Worm (Caenorhabditis elegans) whole organism, L4 larva: ENCODE data around the gene ldp-1.

Experiments used
- F10B5.3 ChIP-seq: sonication (generic microtip); optimal IDR thresholded peaks from 2 replicates; lab custom pipeline; 2016; ENCODE audit warnings: mild to moderate bottlenecking, missing genetic modification characterization, missing compliant biosample characterization
- F49E8.2 ChIP-seq: sonication (generic microtip); optimal IDR thresholded peaks from 2 replicates; lab custom pipeline; 2016; ENCODE audit warnings: missing compliant biosample characterization, mild to moderate bottlenecking, missing genetic modification characterization, borderline replicate concordance
- R02D3.7 ChIP-seq: fragments of 150-350 bp; sonication (generic microtip); optimal IDR thresholded peaks from 3 replicates; lab custom pipeline; 2014; ENCODE audit warnings: missing biosample characterization, missing genetic modification characterization
- Y5F2A.4 ChIP-seq: fragments of 200-800 bp; sonication (Bioruptor generic); optimal IDR thresholded peaks from 2 replicates; lab custom pipeline; 2018; ENCODE audit warnings: mild to moderate bottlenecking, missing genetic modification characterization, missing compliant biosample characterization
- ZK546.5 ChIP-seq, 2 experiments: sonication (generic microtip); optimal IDR thresholded peaks; 2 replicates each; lab custom pipeline; 2017; ENCODE audit warnings: missing biosample characterization in 2 of 2, missing genetic modification characterization in 2 of 2
- ceh-20 ChIP-seq: fragments of 200-800 bp; sonication (Bioruptor generic); IDR thresholded peaks from 2 replicates; pipeline ENCODE4 v1.3.6; 2022; ENCODE audit warnings: missing genetic modification reagents, missing genetic modification characterization, missing compliant biosample characterization
- ceh-28 ChIP-seq: fragments of 150-350 bp; optimal IDR thresholded peaks from 2 replicates; lab custom pipeline; 2014; ENCODE audit warnings: missing biosample characterization, missing genetic modification reagents, missing genetic modification characterization
- ceh-32 ChIP-seq: sonication (generic microtip); optimal IDR thresholded peaks from 2 replicates; lab custom pipeline; 2016; ENCODE audit warnings: mild to moderate bottlenecking, missing genetic modification characterization, missing compliant biosample characterization; ENCODE audit not compliant: poor library complexity
- daf-16 ChIP-seq, 3 experiments: sonication (generic microtip); optimal IDR thresholded peaks; 2 replicates each; lab custom pipeline; 2016 to 2017; ENCODE audit warnings: missing genetic modification characterization in 3 of 3, missing genetic modification reagents in 3 of 3, mild to moderate bottlenecking in 2 of 3, missing compliant biosample characterization in 2 of 3, missing biosample characterization in 1 of 3, moderate library complexity in 1 of 3
- daf-8 ChIP-seq: fragments of 200-800 bp; sonication (Bioruptor generic); IDR thresholded peaks from 2 replicates; pipeline ENCODE4 v1.3.6; 2022; ENCODE audit warnings: missing genetic modification characterization, missing compliant biosample characterization
- dmd-6 ChIP-seq: fragments of 200-800 bp; sonication (Bioruptor generic); IDR thresholded peaks from 2 replicates; pipeline ENCODE4 v1.3.6; 2022; ENCODE audit warnings: missing genetic modification reagents, missing genetic modification characterization, missing compliant biosample characterization
- dmd-8 ChIP-seq: fragments of 200-800 bp; sonication (Bioruptor generic); IDR thresholded peaks from 2 replicates; pipeline ENCODE4 v1.3.6; 2022; ENCODE audit warnings: missing genetic modification characterization, missing compliant biosample characterization
- dpl-1 ChIP-seq: fragments of 150-350 bp; optimal IDR thresholded peaks from 2 replicates; lab custom pipeline; 2014; ENCODE audit warnings: missing biosample characterization, missing genetic modification reagents, missing genetic modification characterization
- dve-1 ChIP-seq: sonication (generic microtip); optimal IDR thresholded peaks from 2 replicates; lab custom pipeline; 2017; ENCODE audit warnings: antibody characterized with exemption, mild to moderate bottlenecking, missing genetic modification characterization, missing compliant biosample characterization; ENCODE audit not compliant: insufficient read depth
- fkh-10 ChIP-seq: fragments of 150-350 bp; optimal IDR thresholded peaks from 2 replicates; lab custom pipeline; 2014; ENCODE audit warnings: missing biosample characterization, missing genetic modification reagents, missing genetic modification characterization
- fos-1 ChIP-seq: fragments of 150-350 bp; optimal IDR thresholded peaks from 2 replicates; lab custom pipeline; 2014; ENCODE audit warnings: missing biosample characterization, missing genetic modification characterization
- gei-8 ChIP-seq: fragments of 200-800 bp; sonication (Bioruptor generic); optimal IDR thresholded peaks from 2 replicates; lab custom pipeline; 2018; ENCODE audit warnings: mild to moderate bottlenecking, missing genetic modification characterization, missing compliant biosample characterization
- hlh-11 ChIP-seq: fragments of 200-800 bp; sonication (Bioruptor generic); optimal IDR thresholded peaks from 2 replicates; lab custom pipeline; 2018; ENCODE audit warnings: mild to moderate bottlenecking, missing genetic modification characterization, missing compliant biosample characterization
- hlh-30 ChIP-seq: sonication (generic microtip); optimal IDR thresholded peaks from 2 replicates; lab custom pipeline; 2017; ENCODE audit warnings: antibody characterized with exemption, mild to moderate bottlenecking, missing genetic modification characterization, missing compliant biosample characterization; ENCODE audit not compliant: insufficient read depth
- lin-1 ChIP-seq: fragments of 200-800 bp; sonication (Bioruptor generic); IDR thresholded peaks from 2 replicates; pipeline ENCODE4 v1.3.6; 2022; ENCODE audit warnings: missing genetic modification reagents, missing genetic modification characterization, missing compliant biosample characterization
- lin-38 ChIP-seq: fragments of 200-800 bp; sonication (Bioruptor generic); IDR thresholded peaks from 2 replicates; pipeline ENCODE4 v1.3.6; 2022; ENCODE audit warnings: missing genetic modification reagents, missing genetic modification characterization, missing compliant biosample characterization
- madf-9 ChIP-seq: fragments of 200-800 bp; sonication (Bioruptor generic); conservative IDR thresholded peaks from 2 replicates; pipeline ENCODE4 v1.3.6; 2022; ENCODE audit warnings: missing genetic modification reagents, missing genetic modification characterization, missing compliant biosample characterization
- nhr-102 ChIP-seq: sonication (generic microtip); optimal IDR thresholded peaks from 2 replicates; lab custom pipeline; 2016; ENCODE audit warnings: mild to moderate bottlenecking, missing genetic modification characterization, moderate library complexity, missing compliant biosample characterization
- nhr-111 ChIP-seq: fragments of 200-800 bp; sonication (Bioruptor generic); optimal IDR thresholded peaks from 2 replicates; lab custom pipeline; 2018; ENCODE audit warnings: mild to moderate bottlenecking, missing genetic modification characterization, missing compliant biosample characterization
- nhr-28 ChIP-seq: fragments of 150-350 bp; optimal IDR thresholded peaks from 2 replicates; lab custom pipeline; 2014; ENCODE audit warnings: missing biosample characterization, missing genetic modification characterization
- nhr-42 ChIP-seq: fragments of 200-800 bp; sonication (Bioruptor generic); IDR thresholded peaks from 2 replicates; pipeline ENCODE4 v1.3.6; 2022; ENCODE audit warnings: missing genetic modification characterization, missing compliant biosample characterization
- pha-4 ChIP-seq, 2 experiments: fragments of 150-350 bp in 1 of 2; fragments of 200-800 bp in 1 of 2; sonication (Bioruptor generic) in 1 of 2; IDR thresholded peaks in 1 of 2; optimal IDR thresholded peaks in 1 of 2; 2 replicates each; pipeline versions ENCODE4 v1.3.6 to Lab custom; 2014 to 2022; ENCODE audit warnings: missing genetic modification characterization in 2 of 2, missing genetic modification reagents in 2 of 2, missing biosample characterization in 1 of 2, missing compliant biosample characterization in 1 of 2
- php-3 ChIP-seq: fragments of 200-800 bp; sonication (Bioruptor generic); IDR thresholded peaks from 2 replicates; pipeline ENCODE4 v1.3.6; 2022; ENCODE audit warnings: missing genetic modification reagents, missing genetic modification characterization, missing compliant biosample characterization
- pqm-1 ChIP-seq: sonication (generic microtip); optimal IDR thresholded peaks from 2 replicates; lab custom pipeline; 2017; ENCODE audit warnings: missing biosample characterization, missing genetic modification characterization
- set-16 ChIP-seq: fragments of 200-800 bp; sonication (Bioruptor generic); IDR thresholded peaks from 2 replicates; pipeline ENCODE4 v1.3.6; 2022; ENCODE audit warnings: missing genetic modification reagents, missing genetic modification characterization, missing compliant biosample characterization
- skn-1 ChIP-seq: fragments of 150-350 bp; optimal IDR thresholded peaks from 2 replicates; lab custom pipeline; 2014; ENCODE audit warnings: missing biosample characterization, missing genetic modification characterization
- snpc-1.2 ChIP-seq: fragments of 200-800 bp; sonication (Bioruptor generic); IDR thresholded peaks from 2 replicates; pipeline ENCODE4 v1.3.6; 2022; ENCODE audit warnings: missing genetic modification reagents, missing genetic modification characterization, missing compliant biosample characterization
- snpc-4 ChIP-seq: fragments of 150-350 bp; optimal IDR thresholded peaks from 2 replicates; lab custom pipeline; 2014; ENCODE audit warnings: missing biosample characterization, missing genetic modification characterization
- spr-1 ChIP-seq: sonication (generic microtip); optimal IDR thresholded peaks from 2 replicates; lab custom pipeline; 2016; ENCODE audit warnings: mild to moderate bottlenecking, missing genetic modification characterization, missing compliant biosample characterization
- spr-3 ChIP-seq: fragments of 200-800 bp; sonication (Bioruptor generic); optimal IDR thresholded peaks from 2 replicates; lab custom pipeline; 2018; ENCODE audit warnings: mild to moderate bottlenecking, missing genetic modification characterization, missing compliant biosample characterization
- tag-97 ChIP-seq: fragments of 200-800 bp; sonication (Bioruptor generic); IDR thresholded peaks from 2 replicates; pipeline ENCODE4 v1.3.6; 2022; ENCODE audit warnings: missing genetic modification characterization, missing compliant biosample characterization
- tra-1 ChIP-seq: fragments of 200-800 bp; sonication (Bioruptor generic); IDR thresholded peaks from 2 replicates; pipeline ENCODE4 v1.3.6; 2022; ENCODE audit warnings: missing genetic modification reagents, missing genetic modification characterization, missing compliant biosample characterization
- unc-130 ChIP-seq: sonication (generic microtip); optimal IDR thresholded peaks from 2 replicates; lab custom pipeline; 2016; ENCODE audit warnings: missing genetic modification reagents, missing genetic modification characterization, missing compliant biosample characterization
- unc-39 ChIP-seq: sonication (generic microtip); optimal IDR thresholded peaks from 2 replicates; lab custom pipeline; 2017; ENCODE audit warnings: missing biosample characterization, missing genetic modification characterization
- vab-7 ChIP-seq: fragments of 200-800 bp; sonication (Bioruptor generic); IDR thresholded peaks from 2 replicates; pipeline ENCODE4 v1.3.6; 2022; ENCODE audit warnings: missing genetic modification reagents, missing genetic modification characterization, missing compliant biosample characterization
- zag-1 ChIP-seq: fragments of 150-350 bp; optimal IDR thresholded peaks from 2 replicates; lab custom pipeline; 2014; ENCODE audit warnings: missing biosample characterization, missing genetic modification characterization
- zip-11 ChIP-seq: fragments of 200-800 bp; sonication (Bioruptor generic); IDR thresholded peaks from 2 replicates; pipeline ENCODE4 v1.3.6; 2022; ENCODE audit warnings: missing genetic modification characterization, missing compliant biosample characterization

The ldp-1 gene

ce11 chrV:2123164-2123563 is 4.2 kb upstream of the ldp-1 start:
- TF ChIP-seq tra-1 (GFP tag; lab: Robert Waterston, UW) (peak; percentile 78), spr-3 (GFP tag; lab: Kevin White, UChicago) (no peak), dve-1 (tag; lab: Kevin White, UChicago) (peak; percentile 51), fos-1 (tag; lab: Kevin White, UChicago) (no peak), dmd-8 (no peak), gei-8 (GFP tag; lab: Kevin White, UChicago) (no peak), lin-38 (GFP tag; lab: Robert Waterston, UW) (no peak), pqm-1 (tag; lab: Kevin White, UChicago) (peak; percentile 72), vab-7 (no peak), nhr-102 (tag; lab: Kevin White, UChicago) (no peak), F10B5.3 (no peak), php-3 (GFP tag; lab: Robert Waterston, UW) (peak; percentile 94), hlh-30 (no peak), ZK546.5 (tag; optimal IDR thresholded peaks at IDR 0.05; lab: Kevin White, UChicago) (no peak), zag-1 (tag; lab: Kevin White, UChicago) (no peak), R02D3.7 (tag; lab: Kevin White, UChicago) (no peak), skn-1 (tag; lab: Kevin White, UChicago) (no peak), set-16 (GFP tag; lab: Robert Waterston, UW) (no peak), daf-16 (GFP tag; optimal IDR thresholded peaks at IDR 0.05; lab: Kevin White, UChicago) (no peak), daf-16 (tag; optimal IDR thresholded peaks at IDR 0.05; lab: Kevin White, UChicago) (peak; percentile 10), nhr-28 (tag; lab: Kevin White, UChicago) (peak; percentile 1), ceh-20 (GFP tag; lab: Robert Waterston, UW) (peak; percentile 83), hlh-11 (tag; lab: Kevin White, UChicago) (peak; percentile 39), dmd-6 (GFP tag; lab: Robert Waterston, UW) (peak; percentile 86), spr-1 (tag; lab: Kevin White, UChicago) (no peak)

- no peak for TF ChIP-seq hlh-11 (tag; lab: Kevin White, UChicago)
- TF ChIP-seq snpc-4 (tag; lab: Kevin White, UChicago): no peak
- TF ChIP-seq pha-4 (GFP tag; IDR thresholded peaks at IDR 0.05; lab: Robert Waterston, UW): no peak
- no peak for TF ChIP-seq pha-4 (tag; optimal IDR thresholded peaks at IDR 0.05; lab: Kevin White, UChicago)
- TF ChIP-seq dpl-1 (GFP tag; lab: Kevin White, UChicago): no peak
- no peak for TF ChIP-seq madf-9 (GFP tag; lab: Robert Waterston, UW)
- peak; percentile 13 for TF ChIP-seq ceh-28 (tag; lab: Kevin White, UChicago)
- no peak for TF ChIP-seq F49E8.2 (tag; lab: Kevin White, UChicago)
- peak; percentile 7 for TF ChIP-seq nhr-28 (tag; lab: Kevin White, UChicago)
- no peak for TF ChIP-seq skn-1 (tag; lab: Kevin White, UChicago)
- TF ChIP-seq daf-16 (GFP tag; optimal IDR thresholded peaks at IDR 0.05; lab: Kevin White, UChicago): no peak
- TF ChIP-seq daf-16 (tag; optimal IDR thresholded peaks at IDR 0.05; lab: Kevin White, UChicago): peak; percentile 82
- no peak for TF ChIP-seq nhr-42 (GFP tag; lab: Robert Waterston, UW)
- no peak for TF ChIP-seq nhr-111 (GFP tag; lab: Kevin White, UChicago)
- no peak for TF ChIP-seq unc-39 (tag; lab: Kevin White, UChicago)
- 0 out of 2 replicates have a peak, but pooled peaks have one; percentile 13 for TF ChIP-seq lin-1
- TF ChIP-seq unc-130 (GFP tag; lab: Kevin White, UChicago): no peak
- TF ChIP-seq fkh-10 (GFP tag; lab: Kevin White, UChicago): no peak
- TF ChIP-seq dmd-6 (GFP tag; lab: Robert Waterston, UW): peak; percentile 19; the same call in 1 of the 2 replicates
- TF ChIP-seq tag-97: no peak
- TF ChIP-seq snpc-1.2 (GFP tag; lab: Robert Waterston, UW): no peak
- TF ChIP-seq ceh-20 (GFP tag; lab: Robert Waterston, UW): no peak
- TF ChIP-seq daf-8 (GFP tag; lab: Robert Waterston, UW): no peak
- TF ChIP-seq zip-11: no peak
- no peak for TF ChIP-seq Y5F2A.4 (GFP tag; lab: Kevin White, UChicago)
- TF ChIP-seq ceh-32: no peak
These were observed 781 bp upstream of the ldp-1 start for ce11 chrV:2126554-2126953.
